Worm (Caenorhabditis elegans) whole organism, L1 larva: ENCODE measurements around the gene coh-3.

Experiments used
- pqm-1 ChIP-seq: sonication (generic microtip); optimal IDR thresholded peaks from 3 replicates; lab custom pipeline; 2017; ENCODE audit warnings: missing biosample characterization, missing genetic modification characterization
- skn-1 ChIP-seq: fragments of 150-350 bp; optimal IDR thresholded peaks from 2 replicates; lab custom pipeline; 2014; ENCODE audit warnings: missing biosample characterization, missing genetic modification characterization

ce11 chrV:14501136-14501535, 43.9 kb downstream of the coh-3 start, which contains the start of gene R02D5.24:
- TF ChIP-seq skn-1 (tag; lab: Kevin White, UChicago) (no peak), pqm-1 (tag; lab: Kevin White, UChicago) (no peak)
